Worm (Caenorhabditis elegans) whole organism, midembryonic: Measurements from ENCODE around the gene Y53C12A.8.
"Not testable (repeated sequence)": the region's sequence is repeated elsewhere in the genome, so short reads cannot be mapped to it uniquely, and the experiment has no call there.

Source experiments
- T22C8.4 ChIP-seq: fragments of 200-800 bp; sonication (Bioruptor generic); IDR thresholded peaks from 2 replicates; pipeline ENCODE4 v1.3.6; 2022; ENCODE audit warnings: missing genetic modification characterization, missing compliant biosample characterization
- cog-1 ChIP-seq: sonication (generic microtip); optimal IDR thresholded peaks from 2 replicates; lab custom pipeline; 2016; ENCODE audit warnings: missing genetic modification characterization, missing compliant biosample characterization
- flt-1 ChIP-seq: fragments of 200-800 bp; sonication (Bioruptor generic); IDR thresholded peaks from 2 replicates; pipeline ENCODE4 v1.3.6; 2022; ENCODE audit warnings: missing genetic modification characterization, missing compliant biosample characterization
- klf-2 ChIP-seq: fragments of 200-800 bp; sonication (Bioruptor generic); conservative IDR thresholded peaks from 2 replicates; pipeline ENCODE4 v1.3.6; 2022; ENCODE audit warnings: missing genetic modification reagents, missing genetic modification characterization, missing compliant biosample characterization
- med-1 ChIP-seq: sonication (generic microtip); optimal IDR thresholded peaks from 2 replicates; lab custom pipeline; 2017; ENCODE audit warnings: missing genetic modification characterization, mild to moderate bottlenecking, missing compliant biosample characterization, antibody characterized with exemption, missing genetic modification reagents; ENCODE audit not compliant: insufficient read depth
- ref-1 ChIP-seq: fragments of 200-800 bp; sonication (Bioruptor generic); conservative IDR thresholded peaks from 2 replicates; pipeline ENCODE4 v1.3.6; 2022; ENCODE audit warnings: missing genetic modification reagents, missing genetic modification characterization, missing compliant biosample characterization
- tab-1 ChIP-seq: fragments of 200-800 bp; sonication (Bioruptor generic); IDR thresholded peaks from 2 replicates; pipeline ENCODE4 v1.3.6; 2022; ENCODE audit warnings: missing genetic modification characterization, missing compliant biosample characterization
- ztf-23 ChIP-seq: fragments of 200-800 bp; sonication (Bioruptor generic); IDR thresholded peaks from 2 replicates; pipeline ENCODE4 v1.3.6; 2022; ENCODE audit warnings: missing genetic modification reagents, missing genetic modification characterization, missing compliant biosample characterization
- ztf-29 ChIP-seq: fragments of 200-800 bp; sonication (Bioruptor generic); IDR thresholded peaks from 2 replicates; pipeline ENCODE4 v1.3.6; 2022; ENCODE audit warnings: missing genetic modification reagents, missing genetic modification characterization, missing compliant biosample characterization

Gene Y53C12A.8

ce11 chrII:9727192-9727699 is 27.0 kb upstream of the Y53C12A.8 start:
- TF ChIP-seq klf-2 (no peak), ref-1 (GFP tag; lab: Robert Waterston, UW) (no peak), ztf-23 (GFP tag; lab: Robert Waterston, UW) (no peak), ztf-29 (GFP tag; lab: Robert Waterston, UW) (no peak), flt-1 (no peak), cog-1 (tag; lab: Kevin White, UChicago) (no peak), tab-1 (GFP tag; lab: Robert Waterston, UW) (no peak)

DNA sequence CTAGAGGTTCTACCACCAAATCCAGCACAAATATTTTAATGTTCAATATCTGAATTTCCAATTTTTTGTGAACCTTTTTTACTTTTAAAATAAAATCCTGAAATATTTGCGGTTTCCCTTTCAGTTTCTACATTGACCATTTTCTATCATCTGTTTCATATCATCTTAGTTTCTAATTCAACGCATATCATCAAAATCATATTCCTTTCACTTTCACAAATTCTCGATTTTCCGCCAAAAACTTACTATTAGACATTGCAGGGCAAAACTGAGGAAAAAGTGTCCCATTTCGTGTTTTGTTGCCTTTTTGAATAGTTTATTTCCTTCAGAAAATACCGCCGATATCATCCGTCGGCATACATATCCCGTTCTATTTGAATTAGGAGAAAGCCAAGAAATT is 24.8 kb upstream of the Y53C12A.8 start:
- no peak for TF ChIP-seq ztf-29 (GFP tag; lab: Robert Waterston, UW)
- TF ChIP-seq flt-1, result no peak
- TF ChIP-seq med-1, result no peak
- no peak for TF ChIP-seq ref-1 (GFP tag; lab: Robert Waterston, UW)
- no peak for TF ChIP-seq cog-1 (tag; lab: Kevin White, UChicago)
- no peak for TF ChIP-seq tab-1 (GFP tag; lab: Robert Waterston, UW)

DNA sequence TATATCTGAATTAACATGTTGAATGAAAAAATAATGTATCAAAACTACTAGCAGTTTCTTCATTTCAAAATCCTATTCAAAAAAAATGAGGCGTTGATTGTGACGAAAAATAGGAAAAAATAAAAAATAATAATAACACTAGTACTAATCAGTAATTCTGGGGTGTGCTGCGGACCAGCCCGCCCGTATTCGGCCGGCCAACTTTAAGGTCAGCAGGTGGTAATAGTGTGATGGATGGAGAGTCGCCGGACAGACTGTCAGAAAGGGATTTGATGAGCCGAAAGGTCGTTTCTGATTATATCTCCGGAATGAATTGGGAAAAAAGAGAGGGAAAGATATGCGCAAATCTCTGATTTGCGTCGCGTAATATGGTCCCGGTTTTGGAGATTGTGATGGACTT is 24.2 kb upstream of the Y53C12A.8 start, which contains the start of gene cutl-2:
cutl-2 (minus strand) TSS at position 210 of the 400 bp plus-strand sequence.
- TF ChIP-seq ref-1 (GFP tag; lab: Robert Waterston, UW), result no peak
- no peak for TF ChIP-seq T22C8.4
- TF ChIP-seq tab-1 (GFP tag; lab: Robert Waterston, UW), result no peak

- not testable (repeated sequence) for TF ChIP-seq med-1; ztf-29 (GFP tag; lab: Robert Waterston, UW); tab-1 (GFP tag; lab: Robert Waterston, UW)
These were observed 18.5 kb upstream of the Y53C12A.8 start, which contains the start of gene Y53C12A.11 for ce11 chrII:9718631-9719252. TSS of gene Y53C12A.11 (minus strand) at chrII:9718698.

ce11 chrII:9717904-9718303 is 17.6 kb upstream of the Y53C12A.8 start, which contains the start of gene Y53C12A.6:
TSS of gene Y53C12A.6 (minus strand) at chrII:9718004.
- TF ChIP-seq ztf-29 (GFP tag; lab: Robert Waterston, UW), result no peak
- no peak for TF ChIP-seq tab-1 (GFP tag; lab: Robert Waterston, UW)
- no peak for TF ChIP-seq flt-1
- TF ChIP-seq ref-1 (GFP tag; lab: Robert Waterston, UW), result no peak
- no peak for TF ChIP-seq cog-1 (tag; lab: Kevin White, UChicago)
- TF ChIP-seq T22C8.4, result no peak
- TF ChIP-seq ztf-23 (GFP tag; lab: Robert Waterston, UW), result no peak
- no peak for TF ChIP-seq med-1
- TF ChIP-seq klf-2, result no peak

ce11 chrII:9716417-9717039 is 16.3 kb upstream of the Y53C12A.8 start, which contains the start of gene wee-1.3:
TSS of gene wee-1.3 (minus strand) at chrII:9716467.
- TF ChIP-seq T22C8.4, result 0 out of 2 replicates have a peak, but pooled peaks have one; percentile 23
- no peak for TF ChIP-seq ref-1 (GFP tag; lab: Robert Waterston, UW)
- peak; percentile 80 for TF ChIP-seq cog-1 (tag; lab: Kevin White, UChicago)
- TF ChIP-seq ztf-29 (GFP tag; lab: Robert Waterston, UW), result no peak
- 0 out of 2 replicates have a peak, but pooled peaks have one; percentile 17 for TF ChIP-seq flt-1
- no peak for TF ChIP-seq klf-2

DNA sequence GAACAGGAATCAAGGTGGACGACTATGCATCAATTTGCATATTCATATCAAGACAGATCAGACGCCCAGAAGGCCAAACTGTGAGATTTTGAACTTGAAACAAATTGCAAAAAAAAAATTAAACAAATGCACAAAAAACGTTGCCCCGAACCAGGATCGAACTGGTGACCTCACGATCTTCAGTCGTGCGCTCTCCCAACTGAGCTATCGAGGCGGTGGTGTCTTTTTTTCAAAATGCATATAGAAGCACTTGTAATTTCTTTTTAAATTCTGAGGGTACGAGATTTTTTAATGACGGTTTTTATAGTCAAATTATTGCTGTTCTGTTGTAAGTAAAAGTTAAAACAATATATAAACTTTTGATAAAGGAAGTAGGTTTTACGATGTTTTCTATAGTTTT is 12.8 kb upstream of the Y53C12A.8 start:
- TF ChIP-seq cog-1 (tag; lab: Kevin White, UChicago), result no peak
- TF ChIP-seq klf-2, result no peak
- TF ChIP-seq tab-1 (GFP tag; lab: Robert Waterston, UW), result peak; percentile 34; the same call in 1 of the 2 replicates
- no peak for TF ChIP-seq ztf-29 (GFP tag; lab: Robert Waterston, UW)
- no peak for TF ChIP-seq flt-1
- TF ChIP-seq ztf-23 (GFP tag; lab: Robert Waterston, UW), result no peak
- TF ChIP-seq T22C8.4, result no peak
- TF ChIP-seq ref-1 (GFP tag; lab: Robert Waterston, UW), result no peak

- TF ChIP-seq ztf-29 (GFP tag; lab: Robert Waterston, UW) (no peak), tab-1 (GFP tag; lab: Robert Waterston, UW) (no peak)
These were observed 8.6 kb upstream of the Y53C12A.8 start, which contains the start of gene glt-5 for ce11 chrII:9708835-9709299. TSS of gene glt-5 (minus strand) at chrII:9708885.

- TF ChIP-seq ref-1 (GFP tag; lab: Robert Waterston, UW), result no peak
- TF ChIP-seq flt-1, result no peak
- TF ChIP-seq tab-1 (GFP tag; lab: Robert Waterston, UW), result no peak
- peak; percentile 23 for TF ChIP-seq cog-1 (tag; lab: Kevin White, UChicago)
- TF ChIP-seq ztf-23 (GFP tag; lab: Robert Waterston, UW), result 0 out of 2 replicates have a peak, but pooled peaks have one; percentile 7
These were observed 5.9 kb upstream of the Y53C12A.8 start, which contains the start of gene Y53C12A.3 for ce11 chrII:9706207-9706606. TSS of gene Y53C12A.3 (minus strand) at chrII:9706240.

DNA sequence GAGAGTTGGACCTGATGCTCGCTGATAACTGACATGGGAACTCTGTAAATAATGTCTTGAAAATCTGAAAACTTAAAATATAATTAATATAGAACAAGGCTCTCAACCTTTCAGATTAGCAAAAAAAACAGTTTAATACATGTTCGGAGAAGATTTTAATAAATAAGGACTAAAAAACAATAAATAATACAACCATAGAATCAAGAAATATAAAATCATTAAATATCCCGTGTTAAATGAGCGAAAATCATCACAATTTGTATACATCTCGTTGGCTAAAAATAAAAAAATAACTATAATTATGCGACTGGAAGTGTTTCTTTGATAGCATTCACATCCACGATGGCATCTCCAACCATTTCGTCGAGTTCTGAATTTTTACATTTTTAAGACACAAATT is 4.5 kb upstream of the Y53C12A.8 start, which contains the start of gene Y53C12A.10:
Y53C12A.10 (minus strand) TSS at position 101 of the 400 bp plus-strand sequence.
- TF ChIP-seq T22C8.4, result no peak
- TF ChIP-seq ref-1 (GFP tag; lab: Robert Waterston, UW), result no peak
- TF ChIP-seq flt-1, result no peak
- TF ChIP-seq cog-1 (tag; lab: Kevin White, UChicago), result no peak
- no peak for TF ChIP-seq ztf-23 (GFP tag; lab: Robert Waterston, UW)
- no peak for TF ChIP-seq ztf-29 (GFP tag; lab: Robert Waterston, UW)
- TF ChIP-seq med-1, result no peak
